Worm (Caenorhabditis elegans) whole organism, L3 larva: Measurements from ENCODE around the gene his-8.

Source experiments
- ZK546.5 ChIP-seq: sonication (generic microtip); optimal IDR thresholded peaks from 2 replicates; lab custom pipeline; 2017; ENCODE audit warnings: missing biosample characterization, missing genetic modification characterization
- ceh-28 ChIP-seq: fragments of 150-350 bp; optimal IDR thresholded peaks from 2 replicates; lab custom pipeline; 2014; ENCODE audit warnings: missing biosample characterization, missing genetic modification reagents, missing genetic modification characterization
- ceh-82 ChIP-seq: fragments of 150-350 bp; optimal IDR thresholded peaks from 2 replicates; lab custom pipeline; 2014; ENCODE audit warnings: missing biosample characterization, missing genetic modification characterization
- ceh-9 ChIP-seq: sonication (generic microtip); optimal IDR thresholded peaks from 2 replicates; lab custom pipeline; 2018; ENCODE audit warnings: missing biosample characterization, missing genetic modification characterization
- daf-12 ChIP-seq: fragments of 150-350 bp; optimal IDR thresholded peaks from 2 replicates; lab custom pipeline; 2014; ENCODE audit warnings: missing biosample characterization, missing genetic modification reagents, missing genetic modification characterization
- egl-5 ChIP-seq: fragments of 150-350 bp; optimal IDR thresholded peaks from 2 replicates; lab custom pipeline; 2017; ENCODE audit warnings: missing biosample characterization, missing genetic modification reagents, missing genetic modification characterization, inconsistent platforms
- elt-1 ChIP-seq: fragments of 150-350 bp; optimal IDR thresholded peaks from 2 replicates; lab custom pipeline; 2014; ENCODE audit warnings: missing biosample characterization, missing genetic modification characterization
- elt-3 ChIP-seq, 3 experiments: fragments of 150-350 bp in 1 of 3; sonication (generic microtip) in 2 of 3; optimal IDR thresholded peaks; 2 replicates in 2 of 3; 4 replicates in 1 of 3; lab custom pipeline; 2014 to 2017; ENCODE audit warnings: missing biosample characterization in 3 of 3, missing genetic modification characterization in 3 of 3
- jun-1 ChIP-seq: fragments of 150-350 bp; optimal IDR thresholded peaks from 2 replicates; lab custom pipeline; 2014; ENCODE audit warnings: missing biosample characterization, missing genetic modification reagents, missing genetic modification characterization
- nhr-12 ChIP-seq: fragments of 150-350 bp; optimal IDR thresholded peaks from 2 replicates; lab custom pipeline; 2014; ENCODE audit warnings: missing biosample characterization, missing genetic modification characterization
- nhr-77 ChIP-seq: fragments of 150-350 bp; optimal IDR thresholded peaks from 2 replicates; lab custom pipeline; 2014; ENCODE audit warnings: missing biosample characterization, missing genetic modification characterization
- pqm-1 ChIP-seq: fragments of 150-350 bp; optimal IDR thresholded peaks from 2 replicates; lab custom pipeline; 2017; ENCODE audit warnings: missing biosample characterization, missing genetic modification characterization, inconsistent platforms
- snpc-4 ChIP-seq: fragments of 150-350 bp; optimal IDR thresholded peaks from 2 replicates; lab custom pipeline; 2014; ENCODE audit warnings: missing biosample characterization, missing genetic modification characterization

DNA sequence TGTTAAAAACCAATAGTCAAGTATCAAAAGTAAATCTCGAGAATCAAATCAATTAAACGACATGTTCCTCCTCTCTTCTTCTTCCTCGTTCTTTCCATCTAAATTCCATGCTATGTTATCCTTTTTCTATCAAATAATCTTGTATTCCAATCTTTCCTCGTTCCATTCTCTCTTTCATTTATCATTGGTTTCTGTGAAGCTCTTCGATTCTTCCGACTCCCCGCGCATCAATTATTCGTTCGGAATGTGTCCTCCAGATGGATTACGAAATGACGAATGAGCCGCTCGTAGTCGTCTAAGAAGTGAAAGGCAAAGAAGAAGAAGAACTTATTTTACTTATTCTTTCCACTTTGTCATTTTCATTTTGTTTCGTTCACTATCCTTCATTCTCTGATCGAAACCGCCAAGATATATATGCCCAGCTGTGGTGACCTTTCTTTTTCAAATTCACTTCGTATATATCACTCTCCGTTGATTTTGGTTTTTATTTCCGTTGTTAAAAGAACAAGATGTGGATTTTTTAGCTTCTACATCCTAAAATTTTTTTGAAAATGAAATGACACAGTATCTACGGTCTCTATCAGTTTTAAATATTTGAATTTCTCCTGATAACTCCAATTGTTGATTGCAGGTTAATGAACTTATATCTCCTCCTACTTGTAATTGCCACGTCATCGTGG lies 38.5 kb downstream of the his-8 start, which contains the start of gene pxn-1:
- no peak for TF ChIP-seq daf-12 (tag; lab: Kevin White, UChicago)
- TF ChIP-seq ceh-28, result no peak
- TF ChIP-seq ceh-82 (tag; lab: Kevin White, UChicago), result no peak
- no peak for TF ChIP-seq ZK546.5
- no peak for TF ChIP-seq jun-1
- TF ChIP-seq snpc-4, result no peak
- peak; percentile 76 for TF ChIP-seq elt-1
- no peak for TF ChIP-seq pqm-1
- no peak for TF ChIP-seq egl-5 (tag; lab: Kevin White, UChicago)
- no peak for TF ChIP-seq nhr-77 (tag; lab: Kevin White, UChicago)
- no peak for TF ChIP-seq elt-3 (tag; optimal IDR thresholded peaks at IDR 0.05; lab: Kevin White, UChicago)
- TF ChIP-seq ceh-9 (tag; lab: Kevin White, UChicago), result no peak
- no peak for TF ChIP-seq nhr-12 (tag; lab: Kevin White, UChicago)
